ENCODE assay signal across 1 fruit fly cellular context in genomic region chr3L:6218517-6219155, dm6.
TF ChIP-seq lines count a peak whose summit lies in the region.

No protein-coding gene starts in this region.

TF ChIP-seq in whole organism, embryonic, 481 proteins besides CTCF, POLR2A, EP300 and RAD21 (continued from another document and continues in another):
- TF ChIP-seq Dad (GFP tag; optimal IDR thresholded peaks at IDR 0.05; lab: Kevin White, UChicago) (no peak), Mes4 (GFP tag; optimal IDR thresholded peaks at IDR 0.05; lab: Kevin White, UChicago) (no peak), Dip2 (GFP tag; IDR thresholded peaks at IDR 0.05; lab: Robert Waterston, UW) (no peak), CG17568 (GFP tag; optimal IDR thresholded peaks at IDR 0.05; lab: Kevin White, UChicago) (peak; percentile 58), cg (GFP tag; optimal IDR thresholded peaks at IDR 0.05; lab: Kevin White, UChicago) (peak; percentile 7), tna (GFP tag; IDR thresholded peaks at IDR 0.05; lab: Robert Waterston, UW; ENCODE audit: partially characterized antibody) (no peak), Xrp1 (GFP tag; IDR thresholded peaks at IDR 0.05; lab: Robert Waterston, UW) (no peak), nom (GFP tag; optimal IDR thresholded peaks at IDR 0.05; lab: Kevin White, UChicago) (peak; percentile 68), maf-S (GFP tag; optimal IDR thresholded peaks at IDR 0.05; lab: Kevin White, UChicago) (no peak), CG9727 (GFP tag; optimal IDR thresholded peaks at IDR 0.05; lab: Kevin White, UChicago) (no peak), prd (optimal IDR thresholded peaks at IDR 0.05; lab: Kevin White, UChicago) (no peak), prd (GFP tag; IDR thresholded peaks at IDR 0.05; lab: Robert Waterston, UW) (no peak), dpn (GFP tag; optimal IDR thresholded peaks at IDR 0.05; lab: Kevin White, UChicago) (no peak), CG18619 (GFP tag; optimal IDR thresholded peaks at IDR 0.05; lab: Kevin White, UChicago) (no peak), CG12155 (GFP tag; optimal IDR thresholded peaks at IDR 0.05; lab: Kevin White, UChicago) (peak; percentile 89), CG1233 (GFP tag; optimal IDR thresholded peaks at IDR 0.05; lab: Kevin White, UChicago) (no peak), fd3F (GFP tag; optimal IDR thresholded peaks at IDR 0.05; lab: Kevin White, UChicago) (no peak), ATbp (GFP tag; optimal IDR thresholded peaks at IDR 0.05; lab: Kevin White, UChicago) (no peak), CG15479 (GFP tag; optimal IDR thresholded peaks at IDR 0.05; lab: Kevin White, UChicago) (no peak), sc (optimal IDR thresholded peaks at IDR 0.05; lab: Kevin White, UChicago) (no peak), sc (GFP tag; optimal IDR thresholded peaks at IDR 0.05; lab: Kevin White, UChicago) (no peak), slp2 (GFP tag; optimal IDR thresholded peaks at IDR 0.05; lab: Kevin White, UChicago) (no peak), CG6272 (GFP tag; IDR thresholded peaks at IDR 0.05; lab: Robert Waterston, UW) (no peak), CG5953 (GFP tag; IDR thresholded peaks at IDR 0.05; lab: Robert Waterston, UW) (no peak), CG10979 (tag; optimal IDR thresholded peaks at IDR 0.05; lab: Kevin White, UChicago) (peak; percentile 10), Poxn (GFP tag; IDR thresholded peaks at IDR 0.05; lab: Robert Waterston, UW) (no peak), kah (GFP tag; optimal IDR thresholded peaks at IDR 0.05; lab: Kevin White, UChicago) (peak; percentile 29), vvl (GFP tag; IDR thresholded peaks at IDR 0.05; lab: Robert Waterston, UW) (no peak; the same call in 1 of the 2 replicates), jing (GFP tag; optimal IDR thresholded peaks at IDR 0.05; lab: Kevin White, UChicago) (no peak), CG10366 (GFP tag; IDR thresholded peaks at IDR 0.05; lab: Robert Waterston, UW) (no peak), CG32772 (GFP tag; IDR thresholded peaks at IDR 0.05; lab: Robert Waterston, UW) (no peak), CG30403 (GFP tag; optimal IDR thresholded peaks at IDR 0.05; lab: Kevin White, UChicago) (no peak), CG12104 (GFP tag; optimal IDR thresholded peaks at IDR 0.05; lab: Kevin White, UChicago) (no peak), CG17385 (GFP tag; optimal IDR thresholded peaks at IDR 0.05; lab: Kevin White, UChicago) (peak; percentile 47), wek (GFP tag; optimal IDR thresholded peaks at IDR 0.05; lab: Kevin White, UChicago) (no peak), Bgb (GFP tag; IDR thresholded peaks at IDR 0.05; lab: Robert Waterston, UW; ENCODE audit: partially characterized antibody) (0 out of 2 replicates have a peak, but pooled peaks have one; percentile 12), CG8944 (GFP tag; optimal IDR thresholded peaks at IDR 0.05; lab: Kevin White, UChicago) (no peak), her (GFP tag; optimal IDR thresholded peaks at IDR 0.05; lab: Kevin White, UChicago) (no peak), vnd (GFP tag; IDR thresholded peaks at IDR 0.05; lab: Robert Waterston, UW; ENCODE audit: partially characterized antibody) (no peak), sens (GFP tag; lab: Kevin White, UChicago) (peak; percentile 87), crp (GFP tag; optimal IDR thresholded peaks at IDR 0.05; lab: Kevin White, UChicago) (no peak), crc (GFP tag; optimal IDR thresholded peaks at IDR 0.05; lab: Kevin White, UChicago) (no peak), tio (GFP tag; optimal IDR thresholded peaks at IDR 0.05; lab: Kevin White, UChicago) (no peak), CG14050 (GFP tag; IDR thresholded peaks at IDR 0.05; lab: Robert Waterston, UW) (no peak), zen2 (GFP tag; IDR thresholded peaks at IDR 0.05; lab: Robert Waterston, UW; ENCODE audit: partially characterized antibody) (peak; percentile 55; the same call in 1 of the 3 replicates), CG13894 (tag; optimal IDR thresholded peaks at IDR 0.05; lab: Kevin White, UChicago) (no peak), CG33557 (GFP tag; optimal IDR thresholded peaks at IDR 0.05; lab: Kevin White, UChicago) (no peak), Side (GFP tag; optimal IDR thresholded peaks at IDR 0.05; lab: Kevin White, UChicago) (no peak), pnt (GFP tag; optimal IDR thresholded peaks at IDR 0.05; lab: Kevin White, UChicago) (no peak), zfh1 (GFP tag; IDR thresholded peaks at IDR 0.05; lab: Robert Waterston, UW) (no peak), en (GFP tag; optimal IDR thresholded peaks at IDR 0.05; lab: Kevin White, UChicago) (no peak), eyg (GFP tag; optimal IDR thresholded peaks at IDR 0.05; lab: Kevin White, UChicago) (no peak), Elba2 (GFP tag; optimal IDR thresholded peaks at IDR 0.05; lab: Kevin White, UChicago) (no peak), Sox102F (GFP tag; optimal IDR thresholded peaks at IDR 0.05; lab: Kevin White, UChicago) (no peak), Kr (GFP tag; optimal IDR thresholded peaks at IDR 0.05; lab: Kevin White, UChicago) (no peak), bigmax (GFP tag; optimal IDR thresholded peaks at IDR 0.05; lab: Kevin White, UChicago) (no peak), ewg (GFP tag; optimal IDR thresholded peaks at IDR 0.05; lab: Kevin White, UChicago) (no peak), bab2 (GFP tag; optimal IDR thresholded peaks at IDR 0.05; lab: Kevin White, UChicago) (no peak), Jarid2 (GFP tag; optimal IDR thresholded peaks at IDR 0.05; lab: Kevin White, UChicago) (peak; percentile 80), CG17829 (tag; optimal IDR thresholded peaks at IDR 0.05; lab: Kevin White, UChicago) (no peak), CG18599 (GFP tag; optimal IDR thresholded peaks at IDR 0.05; lab: Kevin White, UChicago) (no peak), CG10565 (GFP tag; optimal IDR thresholded peaks at IDR 0.05; lab: Kevin White, UChicago) (no peak), kay (GFP tag; optimal IDR thresholded peaks at IDR 0.05; lab: Kevin White, UChicago) (no peak), Rx (GFP tag; IDR thresholded peaks at IDR 0.05; lab: Robert Waterston, UW) (no peak), Atf6 (GFP tag; IDR thresholded peaks at IDR 0.05; lab: Robert Waterston, UW) (no peak), CG31365 (tag; optimal IDR thresholded peaks at IDR 0.05; lab: Kevin White, UChicago) (no peak), CG12236 (GFP tag; optimal IDR thresholded peaks at IDR 0.05; lab: Kevin White, UChicago) (no peak), CG34224 (GFP tag; IDR thresholded peaks at IDR 0.05; lab: Robert Waterston, UW; ENCODE audit: partially characterized antibody) (peak; percentile 56; the same call in 1 of the 3 replicates), Deaf1 (tag; optimal IDR thresholded peaks at IDR 0.05; lab: Kevin White, UChicago) (peak; percentile 96), kni (GFP tag; optimal IDR thresholded peaks at IDR 0.05; lab: Kevin White, UChicago) (peak; percentile 40), CG18011 (GFP tag; optimal IDR thresholded peaks at IDR 0.05; lab: Kevin White, UChicago) (no peak), Lpt (GFP tag; optimal IDR thresholded peaks at IDR 0.05; lab: Kevin White, UChicago) (no peak), tll (GFP tag; optimal IDR thresholded peaks at IDR 0.05; lab: Kevin White, UChicago) (no peak), Dip3 (GFP tag; optimal IDR thresholded peaks at IDR 0.05; lab: Kevin White, UChicago) (no peak), CG8089 (GFP tag; optimal IDR thresholded peaks at IDR 0.05; lab: Kevin White, UChicago) (no peak), CoRest (tag; optimal IDR thresholded peaks at IDR 0.05; lab: Kevin White, UChicago) (no peak), lab (GFP tag; optimal IDR thresholded peaks at IDR 0.05; lab: Kevin White, UChicago) (peak; percentile 13), CG1529 (GFP tag; optimal IDR thresholded peaks at IDR 0.05; lab: Kevin White, UChicago) (no peak), Eip74EF (GFP tag; optimal IDR thresholded peaks at IDR 0.05; lab: Kevin White, UChicago) (peak in 1 of 2 experiments; percentile 63), CG11247 (GFP tag; IDR thresholded peaks at IDR 0.05; lab: Robert Waterston, UW) (no peak), danr (GFP tag; IDR thresholded peaks at IDR 0.05; lab: Robert Waterston, UW) (no peak), Gug (GFP tag; IDR thresholded peaks at IDR 0.05; lab: Robert Waterston, UW) (no peak), CG2712 (tag; optimal IDR thresholded peaks at IDR 0.05; lab: Kevin White, UChicago) (no peak), NK7.1 (GFP tag; optimal IDR thresholded peaks at IDR 0.05; lab: Kevin White, UChicago) (no peak), dmrt99B (tag; optimal IDR thresholded peaks at IDR 0.05; lab: Kevin White, UChicago) (no peak), CG1024 (GFP tag; IDR thresholded peaks at IDR 0.05; lab: Robert Waterston, UW) (no peak), Ssrp (tag; optimal IDR thresholded peaks at IDR 0.05; lab: Kevin White, UChicago) (no peak), CG13287 (GFP tag; IDR thresholded peaks at IDR 0.05; lab: Robert Waterston, UW; ENCODE audit: partially characterized antibody) (peak; percentile 68), bowl (GFP tag; IDR thresholded peaks at IDR 0.05; lab: Robert Waterston, UW) (no peak), CG10543 (GFP tag; optimal IDR thresholded peaks at IDR 0.05; lab: Kevin White, UChicago) (no peak), CG4404 (GFP tag; IDR thresholded peaks at IDR 0.05; lab: Robert Waterston, UW) (no peak), Fer2 (tag; optimal IDR thresholded peaks at IDR 0.05; lab: Kevin White, UChicago) (no peak), GATAe (GFP tag; conservative IDR thresholded peaks at IDR 0.05; lab: Robert Waterston, UW) (no peak), nerfin-2 (GFP tag; IDR thresholded peaks at IDR 0.05; lab: Robert Waterston, UW; ENCODE audit: partially characterized antibody) (no peak), Dek (tag; optimal IDR thresholded peaks at IDR 0.05; lab: Kevin White, UChicago) (no peak), CG14710 (tag; optimal IDR thresholded peaks at IDR 0.05; lab: Kevin White, UChicago) (no peak), CG13624 (GFP tag; optimal IDR thresholded peaks at IDR 0.05; lab: Kevin White, UChicago) (no peak), B-H1 (GFP tag; IDR thresholded peaks at IDR 0.05; lab: Robert Waterston, UW) (no peak), Chrac-16 (GFP tag; optimal IDR thresholded peaks at IDR 0.05; lab: Kevin White, UChicago) (no peak), CG11398 (GFP tag; optimal IDR thresholded peaks at IDR 0.05; lab: Kevin White, UChicago) (no peak), wdn (GFP tag; IDR thresholded peaks at IDR 0.05; lab: Robert Waterston, UW) (no peak), CG31441 (GFP tag; IDR thresholded peaks at IDR 0.05; lab: Robert Waterston, UW) (no peak), repo (GFP tag; optimal IDR thresholded peaks at IDR 0.05; lab: Kevin White, UChicago) (no peak), CG12219 (GFP tag; optimal IDR thresholded peaks at IDR 0.05; lab: Kevin White, UChicago) (peak; percentile 30), CG7745 (tag; optimal IDR thresholded peaks at IDR 0.05; lab: Kevin White, UChicago) (peak; percentile 29), Sry-δ (GFP tag; optimal IDR thresholded peaks at IDR 0.05; lab: Kevin White, UChicago) (no peak), ara (GFP tag; IDR thresholded peaks at IDR 0.05; lab: Robert Waterston, UW) (no peak), ase (GFP tag; IDR thresholded peaks at IDR 0.05; lab: Robert Waterston, UW) (no peak), CG6813 (GFP tag; optimal IDR thresholded peaks at IDR 0.05; lab: Kevin White, UChicago) (peak; percentile 56), CG17802 (tag; optimal IDR thresholded peaks at IDR 0.05; lab: Kevin White, UChicago) (no peak), hbn (GFP tag; IDR thresholded peaks at IDR 0.05; lab: Robert Waterston, UW; ENCODE audit: partially characterized antibody) (no peak), Tbp (GFP tag; optimal IDR thresholded peaks at IDR 0.05; lab: Kevin White, UChicago) (no peak), CG3407 (GFP tag; optimal IDR thresholded peaks at IDR 0.05; lab: Kevin White, UChicago) (no peak), HLH3B (GFP tag; IDR thresholded peaks at IDR 0.05; lab: Robert Waterston, UW) (no peak), zf30C (GFP tag; optimal IDR thresholded peaks at IDR 0.05; lab: Kevin White, UChicago) (no peak), Stat92E (GFP tag; optimal IDR thresholded peaks at IDR 0.05; lab: Kevin White, UChicago) (no peak), Optix (GFP tag; IDR thresholded peaks at IDR 0.05; lab: Robert Waterston, UW) (no peak), lilli (GFP tag; optimal IDR thresholded peaks at IDR 0.05; lab: Kevin White, UChicago) (no peak), CG11696 (GFP tag; IDR thresholded peaks at IDR 0.05; lab: Robert Waterston, UW) (no peak), Awh (GFP tag; IDR thresholded peaks at IDR 0.05; lab: Robert Waterston, UW) (no peak), CG11456 (GFP tag; IDR thresholded peaks at IDR 0.05; lab: Robert Waterston, UW) (no peak), knrl (GFP tag; IDR thresholded peaks at IDR 0.05; lab: Robert Waterston, UW; ENCODE audit: partially characterized antibody) (no peak), psq (GFP tag; optimal IDR thresholded peaks at IDR 0.05; lab: Kevin White, UChicago) (peak; percentile 96), btn (GFP tag; optimal IDR thresholded peaks at IDR 0.05; lab: Kevin White, UChicago) (no peak), ac (GFP tag; optimal IDR thresholded peaks at IDR 0.05; lab: Kevin White, UChicago) (peak; percentile 32), CG12769 (tag; optimal IDR thresholded peaks at IDR 0.05; lab: Kevin White, UChicago) (peak; percentile 21), CG12942 (GFP tag; optimal IDR thresholded peaks at IDR 0.05; lab: Kevin White, UChicago) (no peak), pfk (GFP tag; optimal IDR thresholded peaks at IDR 0.05; lab: Kevin White, UChicago) (peak; percentile 94), CG17359 (tag; optimal IDR thresholded peaks at IDR 0.05; lab: Kevin White, UChicago) (no peak), CG12744 (GFP tag; optimal IDR thresholded peaks at IDR 0.05; lab: Kevin White, UChicago) (no peak), Mrtf (GFP tag; IDR thresholded peaks at IDR 0.05; lab: Robert Waterston, UW) (no peak), CG8388 (GFP tag; optimal IDR thresholded peaks at IDR 0.05; lab: Kevin White, UChicago) (no peak), CG6254 (GFP tag; optimal IDR thresholded peaks at IDR 0.05; lab: Kevin White, UChicago) (peak; percentile 11), oc (tag; optimal IDR thresholded peaks at IDR 0.05; lab: Kevin White, UChicago) (peak; percentile 29), CG10321 (GFP tag; IDR thresholded peaks at IDR 0.05; lab: Robert Waterston, UW) (no peak), NC2β (GFP tag; optimal IDR thresholded peaks at IDR 0.05; lab: Kevin White, UChicago) (no peak), CG11723 (GFP tag; optimal IDR thresholded peaks at IDR 0.05; lab: Kevin White, UChicago) (no peak), Adf1 (GFP tag; IDR thresholded peaks at IDR 0.05; lab: Robert Waterston, UW) (no peak), CG2889 (GFP tag; IDR thresholded peaks at IDR 0.05; lab: Robert Waterston, UW) (no peak)
